Fruit fly (Drosophila melanogaster) whole organism, embryonic: Measurements from ENCODE around the gene Scgalpha.

Experiments
- Atf-2 ChIP-seq: fragments of 200-800 bp; sonication (Bioruptor generic); optimal IDR thresholded peaks from 2 replicates; lab custom pipeline; 2016; ENCODE audit warnings: missing biosample characterization, missing genetic modification characterization
- B-H2 ChIP-seq: fragments of 200-800 bp; sonication (Bioruptor generic); optimal IDR thresholded peaks from 2 replicates; lab custom pipeline; 2018; ENCODE audit warnings: missing biosample characterization, mild to moderate bottlenecking, missing genetic modification characterization
- BEAF-32 ChIP-seq: fragments of 200-800 bp; sonication (Bioruptor generic); optimal IDR thresholded peaks from 3 replicates; lab custom pipeline; 2017; ENCODE audit warnings: missing biosample characterization, missing genetic modification characterization, mild to moderate bottlenecking, moderate library complexity, missing genetic modification reagents
- C15 ChIP-seq: fragments of 200-800 bp; sonication (Bioruptor generic); IDR thresholded peaks from 3 replicates; pipeline ENCODE4 v1.3.6; 2022; ENCODE audit warnings: missing biosample characterization, missing genetic modification characterization
- CG10543 ChIP-seq: fragments of 200-800 bp; sonication (Bioruptor generic); optimal IDR thresholded peaks from 3 replicates; lab custom pipeline; 2017; ENCODE audit warnings: missing biosample characterization, mild to moderate bottlenecking, missing genetic modification characterization, moderate library complexity
- CG14050 ChIP-seq: fragments of 200-800 bp; sonication (Bioruptor generic); IDR thresholded peaks from 3 replicates; pipeline ENCODE4 v1.3.6; 2022; ENCODE audit warnings: missing biosample characterization, missing genetic modification characterization
- CG1647 ChIP-seq: fragments of 200-800 bp; sonication (Bioruptor generic); optimal IDR thresholded peaks from 3 replicates; lab custom pipeline; 2016; ENCODE audit warnings: missing biosample characterization, missing genetic modification characterization
- CG16813 ChIP-seq: fragments of 200-800 bp; sonication (Bioruptor generic); IDR thresholded peaks from 3 replicates; pipeline ENCODE4 v1.3.6; 2022; ENCODE audit warnings: missing biosample characterization, missing genetic modification characterization; ENCODE audit not compliant: partially characterized antibody
- CG17359 ChIP-seq: fragments of 200-800 bp; sonication (Bioruptor generic); optimal IDR thresholded peaks from 3 replicates; lab custom pipeline; 2018; ENCODE audit warnings: missing biosample characterization, mild to moderate bottlenecking, missing genetic modification characterization, moderate library complexity
- CG1792 ChIP-seq: fragments of 200-800 bp; sonication (Bioruptor generic); optimal IDR thresholded peaks from 2 replicates; lab custom pipeline; 2016; ENCODE audit warnings: missing biosample characterization, missing genetic modification characterization
- CG18011 ChIP-seq: fragments of 200-800 bp; sonication (Bioruptor generic); optimal IDR thresholded peaks from 2 replicates; lab custom pipeline; 2017; ENCODE audit warnings: missing biosample characterization, missing genetic modification characterization, mild to moderate bottlenecking, moderate library complexity, missing genotype
- CG34224 ChIP-seq: fragments of 200-800 bp; sonication (Bioruptor generic); IDR thresholded peaks from 3 replicates; pipeline ENCODE4 v1.3.6; 2022; ENCODE audit warnings: missing biosample characterization, missing genetic modification characterization; ENCODE audit not compliant: partially characterized antibody
- CG4360 ChIP-seq: fragments of 200-800 bp; sonication (Bioruptor generic); IDR thresholded peaks from 2 replicates; pipeline ENCODE4 v1.3.6; 2022; ENCODE audit warnings: missing biosample characterization, missing genetic modification characterization
- CG4854 ChIP-seq: fragments of 200-800 bp; sonication (Bioruptor generic); optimal IDR thresholded peaks from 2 replicates; lab custom pipeline; 2016; ENCODE audit warnings: missing biosample characterization, missing genetic modification characterization, inconsistent platforms
- CG6175 ChIP-seq: fragments of 200-800 bp; sonication (Bioruptor generic); IDR thresholded peaks from 3 replicates; pipeline ENCODE4 v1.3.6; 2022; ENCODE audit warnings: missing biosample characterization, missing genetic modification characterization
- CG6272 ChIP-seq: fragments of 200-800 bp; sonication (Bioruptor generic); IDR thresholded peaks from 2 replicates; pipeline ENCODE4 v1.3.6; 2022; ENCODE audit warnings: missing biosample characterization, missing genetic modification characterization
- CG7372 ChIP-seq: fragments of 200-800 bp; sonication (Bioruptor generic); IDR thresholded peaks from 2 replicates; pipeline ENCODE4 v1.3.6; 2022; ENCODE audit warnings: missing biosample characterization, missing genetic modification characterization
- CG7556 ChIP-seq: fragments of 200-800 bp; sonication (Bioruptor generic); optimal IDR thresholded peaks from 2 replicates; lab custom pipeline; 2017; ENCODE audit warnings: missing biosample characterization, mild to moderate bottlenecking, missing genetic modification characterization
- CG7839 ChIP-seq: fragments of 200-800 bp; sonication (Bioruptor generic); optimal IDR thresholded peaks from 3 replicates; lab custom pipeline; 2018; ENCODE audit warnings: missing biosample characterization, mild to moderate bottlenecking, missing genetic modification characterization, moderate library complexity
- CG8388 ChIP-seq: fragments of 200-800 bp; sonication (Bioruptor generic); optimal IDR thresholded peaks from 2 replicates; lab custom pipeline; 2019; ENCODE audit warnings: missing biosample characterization, mild to moderate bottlenecking, missing genetic modification characterization, moderate library complexity
- HLH3B ChIP-seq: fragments of 200-800 bp; sonication (Bioruptor generic); IDR thresholded peaks from 2 replicates; pipeline ENCODE4 v1.3.6; 2022; ENCODE audit warnings: missing biosample characterization, missing genetic modification characterization
- Hr3 ChIP-seq: fragments of 200-800 bp; sonication (Bioruptor generic); optimal IDR thresholded peaks from 3 replicates; lab custom pipeline; 2016; ENCODE audit warnings: missing biosample characterization, missing genetic modification characterization
- Meics ChIP-seq: fragments of 200-800 bp; sonication (Bioruptor generic); optimal IDR thresholded peaks from 2 replicates; lab custom pipeline; 2017; ENCODE audit warnings: missing biosample characterization, mild to moderate bottlenecking, missing genetic modification characterization
- Oaz ChIP-seq: fragments of 200-800 bp; sonication (Bioruptor generic); IDR thresholded peaks from 2 replicates; pipeline ENCODE4 v1.3.6; 2022; ENCODE audit warnings: missing biosample characterization, missing genetic modification characterization
- Oli ChIP-seq: fragments of 200-800 bp; sonication (Bioruptor generic); optimal IDR thresholded peaks from 2 replicates; lab custom pipeline; 2018; ENCODE audit warnings: missing biosample characterization, mild to moderate bottlenecking, missing genetic modification characterization, moderate library complexity
- PHDP ChIP-seq: fragments of 200-800 bp; sonication (Bioruptor generic); optimal IDR thresholded peaks from 3 replicates; lab custom pipeline; 2018; ENCODE audit warnings: missing biosample characterization, mild to moderate bottlenecking, missing genetic modification characterization, moderate library complexity
- Pdp1 ChIP-seq, 2 experiments: fragments of 200-800 bp; sonication (Bioruptor generic); optimal IDR thresholded peaks; 3 replicates each; lab custom pipeline; 2016; ENCODE audit warnings: missing biosample characterization in 2 of 2, missing genetic modification characterization in 2 of 2, mild to moderate bottlenecking in 1 of 2, moderate library complexity in 1 of 2
- Rx ChIP-seq: fragments of 200-800 bp; sonication (Bioruptor generic); IDR thresholded peaks from 2 replicates; pipeline ENCODE4 v1.3.6; 2022; ENCODE audit warnings: missing biosample characterization, missing genetic modification characterization
- Sry-β ChIP-seq: fragments of 200-800 bp; sonication (Bioruptor generic); optimal IDR thresholded peaks from 2 replicates; lab custom pipeline; 2018; ENCODE audit warnings: missing biosample characterization, mild to moderate bottlenecking, missing genetic modification characterization, moderate library complexity
- ac ChIP-seq: fragments of 200-800 bp; sonication (Bioruptor generic); optimal IDR thresholded peaks from 3 replicates; lab custom pipeline; 2017; ENCODE audit warnings: missing biosample characterization, mild to moderate bottlenecking, missing genetic modification characterization
- ase ChIP-seq: fragments of 200-800 bp; sonication (Bioruptor generic); IDR thresholded peaks from 3 replicates; pipeline ENCODE4 v1.3.6; 2022; ENCODE audit warnings: missing biosample characterization, missing genetic modification characterization
- br ChIP-seq: fragments of >200 bp; optimal IDR thresholded peaks from 2 replicates; lab custom pipeline; 2017
- cg ChIP-seq: fragments of 200-800 bp; sonication (Bioruptor generic); optimal IDR thresholded peaks from 3 replicates; lab custom pipeline; 2019; ENCODE audit warnings: missing biosample characterization, mild to moderate bottlenecking, missing genetic modification characterization, moderate library complexity
- chn ChIP-seq: fragments of 200-800 bp; sonication (Bioruptor generic); optimal IDR thresholded peaks from 2 replicates; lab custom pipeline; 2016; ENCODE audit warnings: missing biosample characterization, missing genetic modification characterization
- dan ChIP-seq: fragments of 200-800 bp; sonication (Bioruptor generic); IDR thresholded peaks from 2 replicates; pipeline ENCODE4 v1.3.6; 2022; ENCODE audit warnings: missing biosample characterization, missing genetic modification characterization
- eve ChIP-seq, 2 experiments: fragments of >200 bp; optimal IDR thresholded peaks; 2 replicates each; lab custom pipeline; 2017; ENCODE audit warnings: missing biosample characterization in 2 of 2, missing genetic modification characterization in 2 of 2
- fru ChIP-seq: fragments of >200 bp; optimal IDR thresholded peaks from 2 replicates; lab custom pipeline; 2017
- lilli ChIP-seq: fragments of 200-800 bp; sonication (Bioruptor generic); optimal IDR thresholded peaks from 3 replicates; lab custom pipeline; 2016; ENCODE audit warnings: missing biosample characterization, missing genetic modification characterization
- lmd ChIP-seq: fragments of 200-800 bp; sonication (Bioruptor generic); IDR thresholded peaks from 2 replicates; pipeline ENCODE4 v1.3.6; 2022; ENCODE audit warnings: missing biosample characterization, missing genetic modification characterization
- lov ChIP-seq, 2 experiments: fragments of 200-800 bp in 1 of 2; fragments of >200 bp in 1 of 2; sonication (Bioruptor generic) in 1 of 2; IDR thresholded peaks in 1 of 2; optimal IDR thresholded peaks in 1 of 2; 2 replicates in 1 of 2; 3 replicates in 1 of 2; pipeline versions ENCODE4 v1.3.6 to Lab custom; 2017 to 2022; ENCODE audit warnings: missing biosample characterization in 1 of 2, missing genetic modification characterization in 1 of 2
- mirr ChIP-seq: fragments of 200-800 bp; sonication (Bioruptor generic); optimal IDR thresholded peaks from 3 replicates; lab custom pipeline; 2018; ENCODE audit warnings: missing biosample characterization, mild to moderate bottlenecking, missing genetic modification characterization
- mld ChIP-seq: fragments of 200-800 bp; sonication (Bioruptor generic); IDR thresholded peaks from 3 replicates; pipeline ENCODE4 v1.3.6; 2022; ENCODE audit warnings: missing biosample characterization, missing genetic modification characterization; ENCODE audit not compliant: partially characterized antibody
- phol ChIP-seq: fragments of 200-800 bp; sonication (Bioruptor generic); optimal IDR thresholded peaks from 3 replicates; lab custom pipeline; 2018; ENCODE audit warnings: missing biosample characterization, mild to moderate bottlenecking, missing genetic modification characterization, moderate library complexity
- pros ChIP-seq: fragments of 200-800 bp; sonication (Bioruptor generic); optimal IDR thresholded peaks from 3 replicates; lab custom pipeline; 2019; ENCODE audit warnings: missing biosample characterization, mild to moderate bottlenecking, missing genetic modification characterization, moderate library complexity
- ro ChIP-seq: fragments of 200-800 bp; sonication (Bioruptor generic); IDR thresholded peaks from 2 replicates; pipeline ENCODE4 v1.3.6; 2022; ENCODE audit warnings: missing biosample characterization, missing genetic modification characterization
- slou ChIP-seq: fragments of 200-800 bp; sonication (Bioruptor generic); optimal IDR thresholded peaks from 3 replicates; lab custom pipeline; 2016; ENCODE audit warnings: missing biosample characterization, missing genetic modification characterization
- trem ChIP-seq: fragments of 200-800 bp; optimal IDR thresholded peaks from 3 replicates; lab custom pipeline; 2019; ENCODE audit warnings: missing biosample characterization, mild to moderate bottlenecking, missing genetic modification characterization, moderate library complexity
- z ChIP-seq: fragments of 200-800 bp; sonication (Bioruptor generic); IDR thresholded peaks from 3 replicates; pipeline ENCODE4 v1.3.6; 2022; ENCODE audit warnings: missing biosample characterization, missing genetic modification characterization

The Scgalpha gene

DNA sequence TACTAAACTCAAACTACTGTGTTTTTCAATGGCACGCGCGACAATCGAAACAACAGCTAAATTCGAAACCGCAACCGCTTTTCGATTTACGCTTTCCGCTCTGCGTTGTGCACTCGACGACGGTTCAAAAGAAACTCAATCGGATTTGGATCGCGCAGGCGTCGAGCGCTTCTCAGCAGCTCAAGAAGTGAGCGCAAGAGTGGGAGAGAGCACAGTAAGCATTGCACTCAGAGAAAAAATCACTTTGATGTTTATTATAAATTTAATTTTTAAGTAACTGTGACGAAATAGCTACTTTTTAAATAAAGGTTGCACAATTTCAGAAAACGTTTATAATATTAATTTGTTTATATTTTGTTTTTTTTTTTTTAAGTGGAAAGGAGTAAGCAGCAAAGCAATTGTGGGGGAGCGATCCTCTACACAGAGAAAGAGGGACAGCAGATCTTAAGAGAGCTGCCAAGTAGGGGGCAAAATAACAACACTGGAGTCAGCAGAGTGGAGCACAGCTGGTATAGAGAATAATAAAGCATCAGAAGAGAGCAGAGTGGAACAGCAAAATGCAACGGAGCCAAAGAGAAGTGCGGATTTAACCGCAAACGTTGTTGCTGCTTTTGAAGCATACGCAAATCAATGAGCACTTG is 25.5 kb upstream of the Scgalpha start (continued):
- TF ChIP-seq slou (GFP tag; lab: Kevin White, UChicago) (peak; percentile 94), CG6175 (GFP tag; lab: Robert Waterston, UW) (peak; percentile 95), CG34224 (GFP tag; lab: Robert Waterston, UW) (no peak), Meics (GFP tag; lab: Kevin White, UChicago) (peak; percentile 96), CG6272 (GFP tag; lab: Robert Waterston, UW) (peak; percentile 95), mirr (GFP tag; lab: Kevin White, UChicago) (peak; percentile 45), Sry-β (peak; percentile 75), Atf-2 (GFP tag; lab: Kevin White, UChicago) (peak; percentile 81), HLH3B (peak; percentile 99), cg (no peak), ro (GFP tag; lab: Robert Waterston, UW) (peak; percentile 98), CG7372 (GFP tag; lab: Robert Waterston, UW) (peak; percentile 97), CG10543 (GFP tag; lab: Kevin White, UChicago) (peak; percentile 67), trem (tag; lab: Kevin White, UChicago) (peak; percentile 94), pros (GFP tag; lab: Kevin White, UChicago) (peak; percentile 78), eve (GFP tag; optimal IDR thresholded peaks at IDR 0.05; lab: Kevin White, UChicago) (peak in 1 of 2 experiments; percentile 97), CG14050 (GFP tag; lab: Robert Waterston, UW) (peak; percentile 98), Pdp1 (GFP tag; optimal IDR thresholded peaks at IDR 0.05; lab: Kevin White, UChicago) (peak; percentile 92 to 93), CG4360 (GFP tag; lab: Robert Waterston, UW) (peak; percentile 92), BEAF-32 (peak; percentile 0), PHDP (tag; lab: Kevin White, UChicago) (peak; percentile 98), br (lab: Kevin White, UChicago) (no peak)

DNA sequence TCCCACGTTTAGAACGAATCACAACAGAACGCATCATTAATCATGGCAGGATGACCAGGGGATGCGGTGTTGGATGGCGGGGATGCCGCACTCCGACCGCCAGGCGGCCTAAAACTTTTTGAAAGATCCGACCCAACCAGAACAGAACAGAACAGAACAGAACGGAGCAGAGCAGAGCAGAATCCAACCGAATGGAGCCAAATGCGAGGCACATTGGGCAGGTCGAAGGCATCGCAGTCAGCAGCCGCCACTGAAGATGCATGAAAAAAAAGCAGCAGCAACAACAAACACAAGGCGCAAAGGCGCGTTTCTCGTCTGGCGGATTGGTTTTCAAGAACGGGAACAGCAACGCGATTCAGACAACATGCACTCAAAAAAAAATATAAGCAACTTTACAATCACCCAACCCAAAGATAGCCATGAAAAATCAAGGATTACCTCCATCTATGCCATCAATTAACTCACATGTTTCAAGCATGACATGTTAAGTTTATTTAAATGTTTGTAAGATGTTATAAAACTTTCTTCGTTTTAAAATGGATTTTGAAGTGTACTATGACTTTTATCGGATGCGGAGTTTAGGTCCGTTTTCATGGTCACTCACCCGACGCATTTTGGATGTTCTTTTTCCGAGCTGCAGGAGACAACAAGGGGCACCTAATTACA is 23.7 kb upstream of the Scgalpha start:
- TF ChIP-seq B-H2 (GFP tag; lab: Kevin White, UChicago), result no peak
- peak; percentile 70 for TF ChIP-seq chn (GFP tag; lab: Kevin White, UChicago)
- peak; percentile 74 for TF ChIP-seq CG7839 (tag; lab: Kevin White, UChicago)
- TF ChIP-seq ase, result no peak
- TF ChIP-seq Rx (GFP tag; lab: Robert Waterston, UW), result peak; percentile 43
- TF ChIP-seq lov (optimal IDR thresholded peaks at IDR 0.05; lab: Kevin White, UChicago), result no peak
- peak; percentile 71; the same call in 1 of the 3 replicates for TF ChIP-seq lov (GFP tag; IDR thresholded peaks at IDR 0.05; lab: Robert Waterston, UW)
- no peak for TF ChIP-seq Oaz (GFP tag; lab: Robert Waterston, UW)
- no peak for TF ChIP-seq CG1792 (GFP tag; lab: Kevin White, UChicago)
- no peak for TF ChIP-seq mld
- TF ChIP-seq ac, result peak; percentile 45
- peak; percentile 39 for TF ChIP-seq Hr3
- TF ChIP-seq CG7556 (GFP tag; lab: Kevin White, UChicago), result peak; percentile 63
- TF ChIP-seq Oli (tag; lab: Kevin White, UChicago), result peak; percentile 71
- TF ChIP-seq CG4854 (GFP tag; lab: Kevin White, UChicago), result peak; percentile 31
- TF ChIP-seq dan (GFP tag; lab: Robert Waterston, UW), result peak; percentile 40; the same call in 1 of the 2 replicates
- peak; percentile 54 for TF ChIP-seq lilli (GFP tag; lab: Kevin White, UChicago)
- TF ChIP-seq CG18011 (GFP tag; lab: Kevin White, UChicago), result no peak
- peak; percentile 63 for TF ChIP-seq lmd (GFP tag; lab: Robert Waterston, UW)
- peak; percentile 48 for TF ChIP-seq CG17359 (tag; lab: Kevin White, UChicago)
- no peak for TF ChIP-seq CG16813
- peak; percentile 82 for TF ChIP-seq phol (tag; lab: Kevin White, UChicago)
- TF ChIP-seq C15 (GFP tag; lab: Robert Waterston, UW), result no peak
- TF ChIP-seq z (GFP tag; lab: Robert Waterston, UW), result no peak; the same call in 2 of the 3 replicates
- TF ChIP-seq fru (lab: Kevin White, UChicago), result no peak
- peak; percentile 77 for TF ChIP-seq CG8388 (GFP tag; lab: Kevin White, UChicago)
- peak; percentile 24 for TF ChIP-seq CG1647 (GFP tag; lab: Kevin White, UChicago)
